Worm (Caenorhabditis elegans) whole organism, midembryonic: Measurements from ENCODE around the gene W03D2.9.

Source experiments
- T22C8.4 ChIP-seq: fragments of 200-800 bp; sonication (Bioruptor generic); IDR thresholded peaks from 2 replicates; pipeline ENCODE4 v1.3.6; 2022; ENCODE audit warnings: missing genetic modification characterization, missing compliant biosample characterization
- cog-1 ChIP-seq: sonication (generic microtip); optimal IDR thresholded peaks from 2 replicates; lab custom pipeline; 2016; ENCODE audit warnings: missing genetic modification characterization, missing compliant biosample characterization
- flt-1 ChIP-seq: fragments of 200-800 bp; sonication (Bioruptor generic); IDR thresholded peaks from 2 replicates; pipeline ENCODE4 v1.3.6; 2022; ENCODE audit warnings: missing genetic modification characterization, missing compliant biosample characterization
- klf-2 ChIP-seq: fragments of 200-800 bp; sonication (Bioruptor generic); conservative IDR thresholded peaks from 2 replicates; pipeline ENCODE4 v1.3.6; 2022; ENCODE audit warnings: missing genetic modification reagents, missing genetic modification characterization, missing compliant biosample characterization
- med-1 ChIP-seq: sonication (generic microtip); optimal IDR thresholded peaks from 2 replicates; lab custom pipeline; 2017; ENCODE audit warnings: missing genetic modification characterization, mild to moderate bottlenecking, missing compliant biosample characterization, antibody characterized with exemption, missing genetic modification reagents; ENCODE audit not compliant: insufficient read depth
- ref-1 ChIP-seq: fragments of 200-800 bp; sonication (Bioruptor generic); conservative IDR thresholded peaks from 2 replicates; pipeline ENCODE4 v1.3.6; 2022; ENCODE audit warnings: missing genetic modification reagents, missing genetic modification characterization, missing compliant biosample characterization
- tab-1 ChIP-seq: fragments of 200-800 bp; sonication (Bioruptor generic); IDR thresholded peaks from 2 replicates; pipeline ENCODE4 v1.3.6; 2022; ENCODE audit warnings: missing genetic modification characterization, missing compliant biosample characterization
- ztf-23 ChIP-seq: fragments of 200-800 bp; sonication (Bioruptor generic); IDR thresholded peaks from 2 replicates; pipeline ENCODE4 v1.3.6; 2022; ENCODE audit warnings: missing genetic modification reagents, missing genetic modification characterization, missing compliant biosample characterization
- ztf-29 ChIP-seq: fragments of 200-800 bp; sonication (Bioruptor generic); IDR thresholded peaks from 2 replicates; pipeline ENCODE4 v1.3.6; 2022; ENCODE audit warnings: missing genetic modification reagents, missing genetic modification characterization, missing compliant biosample characterization

The W03D2.9 gene

DNA sequence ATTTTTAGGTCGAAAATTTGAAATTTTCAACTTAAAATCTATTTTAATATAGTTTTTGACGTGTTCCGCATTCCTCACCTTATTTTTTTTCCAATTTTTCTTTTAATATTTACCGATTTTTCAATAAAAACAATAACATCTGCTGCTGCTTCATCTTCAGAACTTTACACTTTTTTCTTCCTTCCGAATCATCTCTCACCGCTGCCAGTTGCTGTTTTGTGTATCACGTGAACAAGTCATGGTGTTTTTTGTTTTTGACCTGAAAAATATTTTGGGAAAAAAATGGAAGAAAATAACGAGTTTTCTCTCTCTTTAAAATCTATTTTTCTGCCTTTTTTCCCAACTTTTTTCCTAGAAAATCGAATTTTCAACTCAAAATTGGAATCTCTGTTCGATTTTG lies 25.3 kb upstream of the W03D2.9 start:
- TF ChIP-seq ref-1 (no peak), flt-1 (no peak), med-1 (no peak), T22C8.4 (GFP tag; lab: Robert Waterston, UW) (no peak), cog-1 (no peak), ztf-29 (GFP tag; lab: Robert Waterston, UW) (no peak), ztf-23 (no peak), tab-1 (GFP tag; lab: Robert Waterston, UW) (no peak), klf-2 (GFP tag; lab: Robert Waterston, UW) (no peak)

ce11 chrIV:4096940-4097339 lies 22.4 kb upstream of the W03D2.9 start:
- TF ChIP-seq tab-1 (GFP tag; lab: Robert Waterston, UW): no peak
- no peak for TF ChIP-seq ref-1
- no peak for TF ChIP-seq klf-2 (GFP tag; lab: Robert Waterston, UW)
- no peak for TF ChIP-seq ztf-29 (GFP tag; lab: Robert Waterston, UW)
- TF ChIP-seq T22C8.4 (GFP tag; lab: Robert Waterston, UW): no peak
- no peak for TF ChIP-seq flt-1
- no peak for TF ChIP-seq med-1
- TF ChIP-seq cog-1: no peak
- no peak for TF ChIP-seq ztf-23

DNA sequence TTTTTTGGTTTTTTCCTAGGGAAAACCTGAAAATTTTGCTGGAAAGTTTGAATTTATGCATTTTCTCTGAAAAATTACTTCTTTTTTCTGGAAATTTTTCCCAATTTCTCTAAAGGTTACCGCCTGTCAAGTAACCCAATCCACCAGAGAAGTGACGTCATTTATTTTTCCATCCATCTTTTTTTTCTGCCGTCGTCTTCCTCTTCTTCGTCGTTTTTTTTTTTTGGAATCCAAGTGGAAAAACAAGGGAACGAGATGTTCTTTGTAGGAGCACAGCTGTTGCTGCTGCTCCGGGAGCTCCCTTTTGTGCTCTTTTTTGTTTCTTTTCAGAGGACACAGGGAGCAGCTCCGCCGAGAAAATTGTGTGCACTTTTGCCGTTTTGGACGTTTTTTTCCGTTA lies 19.9 kb upstream of the W03D2.9 start:
- TF ChIP-seq tab-1 (GFP tag; lab: Robert Waterston, UW) (no peak), med-1 (no peak), T22C8.4 (GFP tag; lab: Robert Waterston, UW) (no peak), ztf-23 (no peak), ztf-29 (GFP tag; lab: Robert Waterston, UW) (no peak), ref-1 (no peak), cog-1 (no peak), flt-1 (no peak), klf-2 (GFP tag; lab: Robert Waterston, UW) (no peak)

ce11 chrIV:4093087-4093486 lies 18.6 kb upstream of the W03D2.9 start:
- TF ChIP-seq ztf-29 (GFP tag; lab: Robert Waterston, UW): peak; percentile 85
- peak; percentile 73; the same call in 1 of the 2 replicates for TF ChIP-seq T22C8.4 (GFP tag; lab: Robert Waterston, UW)
- TF ChIP-seq ref-1: no peak
- no peak for TF ChIP-seq tab-1 (GFP tag; lab: Robert Waterston, UW)

- TF ChIP-seq ref-1 (no peak), ztf-23 (no peak), klf-2 (GFP tag; lab: Robert Waterston, UW) (no peak), cog-1 (no peak), T22C8.4 (GFP tag; lab: Robert Waterston, UW) (no peak), tab-1 (GFP tag; lab: Robert Waterston, UW) (no peak), ztf-29 (GFP tag; lab: Robert Waterston, UW) (no peak), flt-1 (no peak), med-1 (no peak)
Measured at ce11 chrIV:4085787-4086262, 11.3 kb upstream of the W03D2.9 start, which contains the start of gene C35B1.2. TSS of gene C35B1.2 (plus strand) at chrIV:4086212.

- TF ChIP-seq cog-1: no peak
- no peak for TF ChIP-seq ref-1
- TF ChIP-seq med-1: no peak
- TF ChIP-seq ztf-29 (GFP tag; lab: Robert Waterston, UW): no peak
- no peak for TF ChIP-seq flt-1
Measured at ce11 chrIV:4085022-4085421, 10.5 kb upstream of the W03D2.9 start.

DNA sequence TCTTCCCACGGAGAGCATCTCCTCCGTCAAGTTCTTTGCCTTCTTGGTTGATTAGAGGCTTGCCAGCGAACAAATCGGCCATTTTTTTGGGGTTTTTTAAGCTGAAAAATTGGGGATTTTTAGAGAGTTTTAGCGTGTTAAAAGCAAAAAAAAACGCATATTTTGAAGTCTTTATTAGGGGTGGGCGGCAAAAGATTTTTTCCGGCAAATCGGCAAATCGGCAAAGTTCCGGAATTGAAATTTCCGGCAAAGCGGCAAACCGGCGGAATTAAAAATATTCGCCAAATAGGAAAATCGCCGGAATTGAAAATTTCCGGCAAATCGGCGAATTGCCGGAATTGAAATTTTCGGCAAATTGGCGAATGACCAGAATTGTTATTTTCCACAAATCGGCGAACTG lies 9.6 kb upstream of the W03D2.9 start, which contains the start of gene C35B1.5:
Gene C35B1.5, minus strand, starts transcription at position 101 of the 400 bp plus-strand sequence.
- no peak for TF ChIP-seq ztf-23
- no peak for TF ChIP-seq flt-1
- TF ChIP-seq T22C8.4 (GFP tag; lab: Robert Waterston, UW): no peak
- no peak for TF ChIP-seq cog-1
- no peak for TF ChIP-seq ztf-29 (GFP tag; lab: Robert Waterston, UW)
- TF ChIP-seq tab-1 (GFP tag; lab: Robert Waterston, UW): no peak
- TF ChIP-seq med-1: no peak
- TF ChIP-seq ref-1: no peak
- TF ChIP-seq klf-2 (GFP tag; lab: Robert Waterston, UW): no peak

ce11 chrIV:4083094-4083493 lies 8.6 kb upstream of the W03D2.9 start:
- no peak for TF ChIP-seq ref-1
- no peak for TF ChIP-seq cog-1
- no peak for TF ChIP-seq ztf-23
- TF ChIP-seq flt-1: no peak
- no peak for TF ChIP-seq klf-2 (GFP tag; lab: Robert Waterston, UW)
- TF ChIP-seq med-1: no peak
- no peak for TF ChIP-seq T22C8.4 (GFP tag; lab: Robert Waterston, UW)
- TF ChIP-seq tab-1 (GFP tag; lab: Robert Waterston, UW): no peak
- no peak for TF ChIP-seq ztf-29 (GFP tag; lab: Robert Waterston, UW)

ce11 chrIV:4082599-4082998 lies 8.1 kb upstream of the W03D2.9 start:
- TF ChIP-seq cog-1: no peak
- TF ChIP-seq T22C8.4 (GFP tag; lab: Robert Waterston, UW): no peak
- TF ChIP-seq ref-1: no peak
- no peak for TF ChIP-seq flt-1
- TF ChIP-seq med-1: no peak
- TF ChIP-seq tab-1 (GFP tag; lab: Robert Waterston, UW): no peak
- TF ChIP-seq ztf-29 (GFP tag; lab: Robert Waterston, UW): no peak
- no peak for TF ChIP-seq ztf-23

DNA sequence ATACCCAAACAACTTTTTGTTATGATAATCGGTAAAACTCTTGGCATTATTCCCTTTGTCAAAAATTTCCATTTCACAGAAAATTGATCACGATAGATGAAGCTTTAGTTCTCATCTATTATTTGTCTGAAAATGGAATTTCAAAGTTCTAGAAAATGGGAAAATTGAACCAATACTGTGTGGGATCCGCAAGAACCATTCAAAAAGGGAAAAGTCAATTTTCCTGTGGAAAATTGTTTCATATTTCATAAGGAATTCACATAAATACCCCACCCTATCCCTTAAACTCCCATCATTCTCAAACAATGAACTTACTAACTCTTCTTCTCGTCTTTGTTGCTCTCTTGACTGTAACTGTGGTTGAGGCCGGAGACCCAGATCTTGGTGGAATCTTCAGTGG lies 6.3 kb upstream of the W03D2.9 start, which contains the start of the genes C35B1.9 and C35B1.3:
Gene C35B1.9, minus strand, starts transcription at position 101 of the 400 bp plus-strand sequence.
Gene C35B1.3, plus strand, starts transcription at position 306 of the 400 bp plus-strand sequence.
- TF ChIP-seq T22C8.4 (GFP tag; lab: Robert Waterston, UW) (no peak), ztf-29 (GFP tag; lab: Robert Waterston, UW) (no peak), tab-1 (GFP tag; lab: Robert Waterston, UW) (no peak), klf-2 (GFP tag; lab: Robert Waterston, UW) (no peak), med-1 (no peak), ztf-23 (no peak), cog-1 (no peak), flt-1 (no peak)

DNA sequence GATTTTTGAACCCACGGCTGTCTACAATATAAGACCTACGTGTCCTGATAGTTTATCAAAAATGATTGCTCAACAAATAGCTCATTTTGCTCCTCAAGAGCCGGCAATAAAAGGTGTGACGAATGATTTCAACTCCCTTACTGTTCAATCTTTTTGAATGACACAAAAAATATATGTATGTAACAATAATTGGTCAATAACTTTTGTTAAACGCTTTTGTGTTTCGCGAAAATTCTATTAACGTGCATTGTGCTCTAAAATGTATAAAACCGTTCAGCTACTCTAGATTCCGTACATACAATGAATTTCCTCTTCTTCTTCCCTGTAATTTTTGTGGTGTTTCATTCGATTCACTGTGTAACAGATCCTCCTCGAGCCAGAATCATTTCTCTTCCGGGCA lies 5.0 kb upstream of the W03D2.9 start, which contains the start of gene C35B1.4:
Gene C35B1.4, plus strand, starts transcription at position 301 of the 400 bp plus-strand sequence.
- TF ChIP-seq cog-1 (no peak), T22C8.4 (GFP tag; lab: Robert Waterston, UW) (no peak), ref-1 (no peak), med-1 (no peak), tab-1 (GFP tag; lab: Robert Waterston, UW) (no peak), flt-1 (no peak), klf-2 (GFP tag; lab: Robert Waterston, UW) (no peak), ztf-23 (no peak)
